Fruit fly (Drosophila melanogaster) S2 (cell line): ENCODE results near the gene rudhira.

Source experiments
- CG8478 ChIP-seq: fragments of >200 bp; optimal IDR thresholded peaks from 2 replicates; lab custom pipeline; 2018
- CTCF ChIP-seq, 2 experiments: fragments of >200 bp; optimal IDR thresholded peaks; 2 replicates each; lab custom pipeline; 2018

DNA sequence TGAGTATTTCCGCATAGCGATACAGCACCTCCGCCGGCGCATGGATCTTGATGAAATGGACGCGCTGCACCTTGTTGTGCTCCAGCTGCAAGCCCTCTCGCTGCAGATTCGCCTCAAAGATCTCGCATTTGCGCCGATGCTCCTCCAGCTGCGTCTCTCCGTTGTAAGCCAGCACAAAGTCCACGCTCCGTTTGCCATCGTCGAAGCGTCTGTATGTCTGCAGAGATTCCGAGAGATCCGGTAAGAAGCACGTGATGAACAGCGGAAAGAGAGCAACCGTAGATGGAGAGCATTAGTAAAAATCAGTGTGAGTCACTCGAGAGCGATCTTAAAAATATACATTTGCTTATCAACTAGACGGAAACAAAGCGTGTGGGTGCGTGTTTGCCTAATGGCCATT lies 65.0 kb downstream of the rudhira start:
- TF ChIP-seq CG8478 (no peak), CTCF (optimal IDR thresholded peaks at IDR 0.05; lab: Kevin White, UChicago) (no peak)
